Worm (Caenorhabditis elegans): ENCODE data around the gene C50E10.2.

The C50E10.2 gene

DNA sequence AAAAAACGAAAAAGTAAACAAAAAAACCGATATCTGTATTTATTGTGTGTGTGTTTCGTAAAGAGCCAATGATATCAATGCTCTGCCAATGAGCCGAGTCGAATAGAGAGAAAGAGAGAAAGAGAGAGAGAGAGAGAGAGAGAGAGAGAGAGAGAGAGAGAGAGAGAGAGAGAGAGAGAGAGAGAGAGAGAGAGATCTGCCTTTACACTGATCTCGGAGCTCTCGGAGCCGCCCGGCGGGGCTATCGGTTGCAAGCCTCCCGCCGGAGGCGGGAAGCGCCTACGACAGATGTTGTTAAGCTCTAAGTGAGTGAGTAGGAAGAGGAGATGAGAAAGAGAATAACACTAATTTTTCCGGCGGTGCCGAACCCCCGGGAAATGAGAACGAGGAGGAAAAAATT lies 40.7 kb downstream of the C50E10.2 start:
- TF ChIP-seq F13C5.2 (tag; optimal IDR thresholded peaks at IDR 0.05) (no peak), sea-1 (GFP tag; conservative IDR thresholded peaks at IDR 0.05) (no peak), tbx-37 (GFP tag; conservative IDR thresholded peaks at IDR 0.05) (no peak), ets-7 (tag; optimal IDR thresholded peaks at IDR 0.05) (no peak), pes-1 (GFP tag; IDR thresholded peaks at IDR 0.05) (no peak), aly-1 (tag; optimal IDR thresholded peaks at IDR 0.05) (no peak)

DNA sequence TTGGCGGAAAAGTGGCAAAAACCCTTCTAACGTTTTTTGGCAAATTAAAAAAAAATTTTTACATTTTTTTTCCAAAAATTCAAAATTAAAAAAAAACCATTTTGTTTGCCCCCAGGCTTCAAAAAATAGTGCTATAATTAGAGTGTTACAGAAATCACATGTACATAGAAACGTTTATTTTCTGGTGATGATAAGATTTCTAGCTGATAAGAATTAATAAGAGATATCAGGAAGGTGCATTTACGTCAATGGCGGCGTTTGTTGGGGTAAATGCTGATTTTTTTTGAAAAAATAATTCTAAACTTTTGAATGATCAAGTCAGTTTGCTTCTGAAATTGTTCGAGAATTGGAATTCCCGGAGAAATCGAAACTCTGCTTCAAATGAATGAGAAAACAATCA lies 42.7 kb downstream of the C50E10.2 start:
- TF ChIP-seq ama-1 (optimal IDR thresholded peaks at IDR 0.05), result no peak

DNA sequence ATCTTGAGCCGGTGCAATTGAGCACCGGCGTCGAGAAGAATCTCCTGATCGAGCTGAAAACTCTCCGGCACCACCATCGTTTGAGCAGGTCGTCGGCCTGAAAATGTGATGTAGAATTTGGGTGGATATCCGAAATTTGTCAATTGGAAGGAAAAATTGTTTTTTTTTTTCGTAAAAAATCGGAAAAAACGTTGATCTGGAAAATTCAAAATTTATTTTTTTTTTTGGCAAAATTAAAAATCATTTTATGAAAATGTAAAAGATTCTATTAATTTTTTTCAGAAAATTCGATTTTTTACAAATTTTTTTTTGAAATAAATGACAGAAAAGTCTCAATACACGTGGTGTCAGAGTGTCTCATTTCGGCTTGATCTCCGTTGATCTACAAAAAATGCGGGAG lies 43.4 kb downstream of the C50E10.2 start, which contains the start of gene tric-1B.1:
Gene tric-1B.1 (minus strand): TSS at position 101 of the 400 bp plus-strand sequence.
- TF ChIP-seq ets-7 (tag; optimal IDR thresholded peaks at IDR 0.05), result no peak

DNA sequence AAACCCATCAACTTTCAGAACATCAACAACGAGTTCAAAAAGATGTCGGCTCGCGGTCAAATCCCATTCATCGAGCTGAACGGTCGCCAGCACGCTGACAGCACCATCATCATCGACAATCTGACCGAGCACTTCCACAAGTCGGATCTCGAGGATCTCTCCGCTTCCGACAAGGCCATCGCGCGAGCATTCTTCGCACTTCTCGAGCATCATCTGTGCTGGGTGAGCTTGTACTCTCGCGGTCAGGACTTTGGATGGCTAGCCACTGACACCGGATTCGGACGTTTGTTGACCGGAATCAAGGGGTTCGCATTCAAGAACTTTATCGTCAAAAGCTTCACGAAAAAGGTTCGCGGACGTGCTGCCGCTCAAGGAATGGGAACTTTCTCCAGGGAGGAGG lies 44.7 kb downstream of the C50E10.2 start:
- no peak for TF ChIP-seq flt-1 (GFP tag; IDR thresholded peaks at IDR 0.05)
- TF ChIP-seq ama-1 (optimal IDR thresholded peaks at IDR 0.05), result no peak
- TF ChIP-seq ceh-13 (GFP tag; optimal IDR thresholded peaks at IDR 0.05), result no peak
- TF ChIP-seq F13C5.2 (tag; optimal IDR thresholded peaks at IDR 0.05), result no peak
- no peak for TF ChIP-seq scrt-1 (GFP tag; IDR thresholded peaks at IDR 0.05)
- TF ChIP-seq tbx-37 (GFP tag; conservative IDR thresholded peaks at IDR 0.05), result no peak
- TF ChIP-seq ets-7 (tag; optimal IDR thresholded peaks at IDR 0.05), result no peak
- no peak for TF ChIP-seq ceh-36 (tag; optimal IDR thresholded peaks at IDR 0.05)
- no peak for TF ChIP-seq hnd-1 (tag; optimal IDR thresholded peaks at IDR 0.05)
- TF ChIP-seq hmg-4 (GFP tag; optimal IDR thresholded peaks at IDR 0.05), result no peak
- no peak for TF ChIP-seq sea-1 (GFP tag; conservative IDR thresholded peaks at IDR 0.05)
- TF ChIP-seq B0310.2 (tag; optimal IDR thresholded peaks at IDR 0.05), result no peak
- no peak for TF ChIP-seq pes-1 (GFP tag; IDR thresholded peaks at IDR 0.05)
- TF ChIP-seq tbx-11 (GFP tag; IDR thresholded peaks at IDR 0.05), result no peak
- TF ChIP-seq aly-1 (tag; optimal IDR thresholded peaks at IDR 0.05), result no peak
- TF ChIP-seq tra-4 (tag; optimal IDR thresholded peaks at IDR 0.05), result no peak
- no peak for TF ChIP-seq hmbx-1 (tag; optimal IDR thresholded peaks at IDR 0.05)

DNA sequence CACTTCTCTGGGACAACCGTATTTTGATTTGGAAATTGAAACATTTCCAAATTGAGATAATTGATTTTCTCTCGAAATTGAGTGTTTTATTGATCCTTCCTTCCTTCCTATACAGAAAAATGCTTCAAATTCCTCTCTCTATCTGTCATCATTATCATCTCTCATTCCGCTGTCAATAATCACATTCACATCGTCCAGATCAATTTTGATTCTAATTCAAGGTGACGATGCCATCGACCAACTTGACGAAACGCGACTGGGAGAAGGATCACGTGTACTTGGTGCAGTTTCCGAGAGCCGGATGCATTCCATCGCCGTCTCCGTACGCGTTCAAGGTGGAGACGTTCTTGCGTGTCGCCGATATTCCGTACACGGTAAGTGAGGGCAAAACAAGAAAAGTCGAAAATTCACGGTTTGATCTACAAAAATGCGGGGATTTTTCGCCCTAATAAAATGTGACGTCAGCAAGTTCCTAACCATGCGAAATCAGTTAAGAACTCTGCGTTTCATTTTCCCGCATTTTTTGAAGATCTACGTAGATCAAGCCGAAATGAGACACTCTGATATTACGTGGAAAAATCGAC lies 45.5 kb downstream of the C50E10.2 start, which contains the start of gene faxc-1:
Gene faxc-1 (plus strand): TSS at position 222 of the 584 bp plus-strand sequence.
- TF ChIP-seq tbx-37 (GFP tag; conservative IDR thresholded peaks at IDR 0.05), result no peak
- TF ChIP-seq tra-4 (tag; optimal IDR thresholded peaks at IDR 0.05), result no peak
- TF ChIP-seq F13C5.2 (tag; optimal IDR thresholded peaks at IDR 0.05), result no peak
- TF ChIP-seq B0310.2 (tag; optimal IDR thresholded peaks at IDR 0.05), result no peak
- TF ChIP-seq ets-7 (tag; optimal IDR thresholded peaks at IDR 0.05), result no peak
- no peak for TF ChIP-seq ceh-13 (GFP tag; optimal IDR thresholded peaks at IDR 0.05)
- no peak for TF ChIP-seq hnd-1 (tag; optimal IDR thresholded peaks at IDR 0.05)
- TF ChIP-seq pes-1 (GFP tag; IDR thresholded peaks at IDR 0.05), result no peak
- no peak for TF ChIP-seq hmg-4 (GFP tag; optimal IDR thresholded peaks at IDR 0.05)
- no peak for TF ChIP-seq flt-1 (GFP tag; IDR thresholded peaks at IDR 0.05)
- TF ChIP-seq ceh-36 (tag; optimal IDR thresholded peaks at IDR 0.05), result no peak
- no peak for TF ChIP-seq aly-1 (tag; optimal IDR thresholded peaks at IDR 0.05)
- no peak for TF ChIP-seq sea-1 (GFP tag; conservative IDR thresholded peaks at IDR 0.05)

DNA sequence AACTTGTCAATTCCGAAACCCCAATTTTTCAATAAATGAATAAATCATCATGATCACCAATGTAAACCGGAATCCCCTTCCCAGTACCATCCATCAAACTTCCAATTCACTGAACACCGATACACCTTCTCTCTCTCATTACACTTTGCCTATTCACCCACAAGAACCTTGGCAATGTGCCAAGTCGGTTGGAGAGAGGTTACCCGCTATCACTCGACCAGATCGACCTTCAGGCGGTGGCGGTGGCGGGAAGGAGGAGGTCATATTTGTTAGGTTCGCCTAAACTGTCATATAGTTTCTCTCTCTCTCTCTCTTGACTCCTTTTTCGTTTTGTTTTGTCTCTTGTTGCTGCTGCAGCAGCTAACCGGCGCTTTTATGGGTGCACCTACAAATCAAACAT lies 46.9 kb downstream of the C50E10.2 start:
- 0 out of 2 replicates have a peak, but pooled peaks have one; percentile 13 for TF ChIP-seq sea-1 (GFP tag; conservative IDR thresholded peaks at IDR 0.05)
- TF ChIP-seq tra-4 (tag; optimal IDR thresholded peaks at IDR 0.05), result no peak
- TF ChIP-seq hmg-4 (GFP tag; optimal IDR thresholded peaks at IDR 0.05), result peak; percentile 50

DNA sequence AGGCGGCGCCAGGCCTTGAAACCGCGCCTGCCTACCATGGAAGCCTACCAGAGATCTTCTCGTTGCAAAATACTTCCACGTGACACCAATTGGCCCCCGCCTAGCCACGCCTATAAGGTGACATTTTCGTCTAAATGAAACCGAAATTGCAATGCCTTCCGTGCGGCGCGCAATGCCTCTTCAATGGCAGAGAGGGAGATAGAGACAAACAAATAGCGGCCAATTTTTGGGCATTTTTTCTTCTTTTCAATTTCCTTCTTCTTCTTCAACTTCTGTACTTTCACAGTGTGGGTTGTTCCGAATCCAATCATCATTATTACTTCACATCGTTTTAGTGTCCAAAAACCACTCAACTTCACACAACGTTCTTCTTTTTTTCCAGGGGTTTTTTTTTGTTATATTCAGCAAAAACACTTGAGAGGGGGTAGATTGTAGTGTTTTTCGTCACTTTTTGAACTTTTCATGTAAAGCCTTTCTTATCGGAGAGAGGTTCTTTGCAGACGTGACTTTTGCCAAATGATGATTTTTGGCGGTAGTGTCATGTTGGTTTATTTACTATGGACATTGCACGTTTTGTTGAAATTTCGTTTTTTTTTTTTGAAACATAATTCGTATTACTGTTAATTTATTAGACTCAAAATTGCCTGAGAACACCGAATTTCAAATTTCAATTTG lies 48.2 kb downstream of the C50E10.2 start:
- no peak for TF ChIP-seq ceh-13 (GFP tag; optimal IDR thresholded peaks at IDR 0.05)
- TF ChIP-seq hmbx-1 (tag; optimal IDR thresholded peaks at IDR 0.05), result no peak
- no peak for TF ChIP-seq F13C5.2 (tag; optimal IDR thresholded peaks at IDR 0.05)
- TF ChIP-seq ceh-36 (tag; optimal IDR thresholded peaks at IDR 0.05), result no peak
- TF ChIP-seq ama-1 (optimal IDR thresholded peaks at IDR 0.05), result no peak
- TF ChIP-seq tra-4 (tag; optimal IDR thresholded peaks at IDR 0.05), result no peak
- no peak for TF ChIP-seq tbx-37 (GFP tag; conservative IDR thresholded peaks at IDR 0.05)
- TF ChIP-seq tbx-11 (GFP tag; IDR thresholded peaks at IDR 0.05), result no peak
- TF ChIP-seq scrt-1 (GFP tag; IDR thresholded peaks at IDR 0.05), result no peak
- no peak for TF ChIP-seq hmg-4 (GFP tag; optimal IDR thresholded peaks at IDR 0.05)
- TF ChIP-seq flt-1 (GFP tag; IDR thresholded peaks at IDR 0.05), result no peak
- TF ChIP-seq ets-7 (tag; optimal IDR thresholded peaks at IDR 0.05), result no peak
- TF ChIP-seq sea-1 (GFP tag; conservative IDR thresholded peaks at IDR 0.05), result no peak
- TF ChIP-seq pes-1 (GFP tag; IDR thresholded peaks at IDR 0.05), result no peak
- no peak for TF ChIP-seq aly-1 (tag; optimal IDR thresholded peaks at IDR 0.05)
- TF ChIP-seq B0310.2 (tag; optimal IDR thresholded peaks at IDR 0.05), result no peak
- no peak for TF ChIP-seq hnd-1 (tag; optimal IDR thresholded peaks at IDR 0.05)

DNA sequence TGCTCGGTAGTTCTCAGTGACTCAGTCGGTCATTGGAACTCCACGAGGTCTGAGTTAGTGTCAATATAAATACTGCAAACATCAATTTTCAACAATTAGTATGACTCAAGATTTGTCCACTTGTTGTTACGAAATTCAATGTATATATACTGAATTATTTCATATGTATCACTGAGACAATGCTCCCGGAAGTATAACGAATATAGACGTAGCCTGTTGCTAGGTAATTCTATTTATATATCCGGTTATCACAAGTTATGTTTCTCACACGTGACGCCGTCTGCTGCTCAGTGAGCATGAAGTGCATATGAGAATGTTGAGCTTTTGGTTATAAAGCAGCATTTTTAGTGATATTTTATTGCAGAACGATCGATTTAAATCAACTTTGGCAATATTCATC lies 49.0 kb downstream of the C50E10.2 start:
- TF ChIP-seq ets-7 (tag; optimal IDR thresholded peaks at IDR 0.05) (no peak), hmg-4 (GFP tag; optimal IDR thresholded peaks at IDR 0.05) (no peak), aly-1 (tag; optimal IDR thresholded peaks at IDR 0.05) (no peak), ceh-36 (tag; optimal IDR thresholded peaks at IDR 0.05) (no peak), ama-1 (optimal IDR thresholded peaks at IDR 0.05) (no peak), sea-1 (GFP tag; conservative IDR thresholded peaks at IDR 0.05) (no peak), pes-1 (GFP tag; IDR thresholded peaks at IDR 0.05) (no peak), flt-1 (GFP tag; IDR thresholded peaks at IDR 0.05) (no peak), tbx-11 (GFP tag; IDR thresholded peaks at IDR 0.05) (no peak), hmbx-1 (tag; optimal IDR thresholded peaks at IDR 0.05) (no peak), tbx-37 (GFP tag; conservative IDR thresholded peaks at IDR 0.05) (no peak), F13C5.2 (tag; optimal IDR thresholded peaks at IDR 0.05) (no peak)
